Fruit fly (Drosophila melanogaster): ENCODE data around the gene CG34293.
A peak's percentile ranks its signal among the peaks of the same experiment; 100 is the strongest.

CG34293 gene

DNA sequence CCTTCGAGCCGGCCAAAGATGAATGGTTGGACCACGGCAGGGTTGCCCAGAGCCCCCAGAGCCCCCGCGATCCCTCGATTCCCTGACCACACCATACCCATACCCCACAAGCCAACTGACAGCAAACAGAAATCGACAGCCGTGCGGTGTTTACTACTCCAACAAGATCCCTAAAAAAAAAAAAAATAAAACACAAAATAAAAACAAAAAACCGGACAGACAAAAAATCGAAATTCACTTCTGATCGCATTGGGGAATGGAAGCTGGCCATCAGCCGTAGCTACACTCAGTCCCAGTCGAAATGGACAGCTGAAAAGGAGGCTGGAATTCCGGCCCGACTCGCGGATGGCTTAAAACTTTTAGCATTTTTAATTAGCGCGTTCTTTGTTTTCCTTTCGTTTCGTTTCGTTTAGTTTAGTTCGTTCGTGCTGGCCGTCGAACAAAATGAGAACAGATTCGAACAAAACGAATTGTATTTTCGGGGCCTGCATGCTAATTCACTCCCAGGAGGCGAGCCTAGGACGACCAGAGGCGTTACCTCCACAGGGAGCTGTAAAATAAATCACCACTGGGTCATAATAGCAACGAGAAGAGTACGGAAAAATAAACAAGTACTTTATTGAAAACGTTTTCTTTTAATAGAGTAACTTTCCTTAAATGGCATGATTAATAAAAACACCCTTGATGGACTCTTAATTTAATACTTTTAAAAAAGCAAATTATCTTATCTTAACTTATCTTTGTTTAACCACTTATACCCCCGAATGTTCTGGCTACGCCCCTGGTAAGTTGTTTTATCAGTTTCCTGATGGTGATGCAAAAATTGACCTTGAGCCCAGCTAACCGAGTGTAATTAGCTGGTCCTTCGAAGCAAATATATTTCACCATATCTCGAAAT, 33.8 kb upstream of the CG34293 start (continued):
- TF ChIP-seq Sox14 (GFP tag; optimal IDR thresholded peaks at IDR 0.05) (peak; percentile 6), Blimp-1 (GFP tag; optimal IDR thresholded peaks at IDR 0.05) (no peak), CG32006 (GFP tag; optimal IDR thresholded peaks at IDR 0.05) (no peak), CG9139 (GFP tag; optimal IDR thresholded peaks at IDR 0.05) (no peak), fd59A (GFP tag; optimal IDR thresholded peaks at IDR 0.05) (peak; percentile 47), fd85E (GFP tag; optimal IDR thresholded peaks at IDR 0.05) (no peak), net (GFP tag; optimal IDR thresholded peaks at IDR 0.05) (no peak), Met (GFP tag; optimal IDR thresholded peaks at IDR 0.05) (no peak), CG1621 (tag; optimal IDR thresholded peaks at IDR 0.05) (no peak), CG11902 (GFP tag; optimal IDR thresholded peaks at IDR 0.05) (peak; percentile 53), Eip78C (GFP tag) (peak; percentile 89), Hr4 (GFP tag; optimal IDR thresholded peaks at IDR 0.05) (no peak), CG31627 (GFP tag; optimal IDR thresholded peaks at IDR 0.05) (peak; percentile 33), salr (GFP tag; optimal IDR thresholded peaks at IDR 0.05) (peak in 1 of 2 experiments; percentile 12), CG6854 (GFP tag; optimal IDR thresholded peaks at IDR 0.05) (peak; percentile 46), CG11762 (GFP tag; optimal IDR thresholded peaks at IDR 0.05; ENCODE audit: insufficient read depth) (peak; percentile 48), CG7368 (GFP tag; optimal IDR thresholded peaks at IDR 0.05) (peak; percentile 24), Gug (GFP tag; IDR thresholded peaks at IDR 0.05) (no peak)

- TF ChIP-seq Sox15 (GFP tag; optimal IDR thresholded peaks at IDR 0.05): no peak
- no peak for TF ChIP-seq fd85E (GFP tag; optimal IDR thresholded peaks at IDR 0.05)
- no peak for TF ChIP-seq cyc (GFP tag; optimal IDR thresholded peaks at IDR 0.05)
- no peak for TF ChIP-seq net (GFP tag; optimal IDR thresholded peaks at IDR 0.05)
- no peak for TF ChIP-seq Sox102F (GFP tag; optimal IDR thresholded peaks at IDR 0.05)
- TF ChIP-seq CG6808 (GFP tag; optimal IDR thresholded peaks at IDR 0.05): peak; percentile 52
- TF ChIP-seq Ets21C (GFP tag; optimal IDR thresholded peaks at IDR 0.05): no peak
- TF ChIP-seq CG6276 (GFP tag; optimal IDR thresholded peaks at IDR 0.05): no peak
- TF ChIP-seq fkh (GFP tag; optimal IDR thresholded peaks at IDR 0.05): no peak
- TF ChIP-seq fd59A (GFP tag; optimal IDR thresholded peaks at IDR 0.05): peak; percentile 10
- no peak for TF ChIP-seq CG11762 (GFP tag; optimal IDR thresholded peaks at IDR 0.05; ENCODE audit: insufficient read depth)
- TF ChIP-seq spab (GFP tag; optimal IDR thresholded peaks at IDR 0.05): peak; percentile 40
- TF ChIP-seq CG34406 (GFP tag; optimal IDR thresholded peaks at IDR 0.05): peak; percentile 14
- peak; percentile 40 for TF ChIP-seq esn (GFP tag; optimal IDR thresholded peaks at IDR 0.05)
- no peak for TF ChIP-seq Gug (GFP tag; IDR thresholded peaks at IDR 0.05)
- TF ChIP-seq pdm3 (GFP tag; optimal IDR thresholded peaks at IDR 0.05): peak; percentile 24
- peak in 1 of 2 experiments; percentile 18 for TF ChIP-seq ss (GFP tag; optimal IDR thresholded peaks at IDR 0.05)
- TF ChIP-seq svp (GFP tag): peak; percentile 73
- TF ChIP-seq Met (GFP tag; optimal IDR thresholded peaks at IDR 0.05): no peak
- TF ChIP-seq Hr39 (GFP tag; optimal IDR thresholded peaks at IDR 0.05): peak; percentile 6
- peak; percentile 11 for TF ChIP-seq CG1621 (tag; optimal IDR thresholded peaks at IDR 0.05)
- TF ChIP-seq Ets96B (tag; optimal IDR thresholded peaks at IDR 0.05): peak; percentile 49
- TF ChIP-seq Sox14 (GFP tag; optimal IDR thresholded peaks at IDR 0.05): peak; percentile 4
- 0 out of 3 replicates have a peak, but pooled peaks have one; percentile 21 for TF ChIP-seq CG6163 (GFP tag; IDR thresholded peaks at IDR 0.05)
- TF ChIP-seq OdsH (GFP tag; optimal IDR thresholded peaks at IDR 0.05): peak; percentile 35
- TF ChIP-seq CG31627 (GFP tag; optimal IDR thresholded peaks at IDR 0.05): no peak
- TF ChIP-seq dsx (GFP tag; optimal IDR thresholded peaks at IDR 0.05; ENCODE audit: poor library complexity, severe bottlenecking): peak; percentile 38
- TF ChIP-seq Lpt (GFP tag; optimal IDR thresholded peaks at IDR 0.05): no peak
- TF ChIP-seq CG3032 (tag; optimal IDR thresholded peaks at IDR 0.05): peak; percentile 39
- TF ChIP-seq CG4318 (GFP tag; optimal IDR thresholded peaks at IDR 0.05): no peak
- no peak for TF ChIP-seq CG8319 (GFP tag; optimal IDR thresholded peaks at IDR 0.05)
- TF ChIP-seq eg (GFP tag; IDR thresholded peaks at IDR 0.05): no peak
- peak in 1 of 2 experiments; percentile 14 for TF ChIP-seq salr (GFP tag; optimal IDR thresholded peaks at IDR 0.05)
- TF ChIP-seq achi (GFP tag; optimal IDR thresholded peaks at IDR 0.05): peak; percentile 46
- peak; percentile 10 for TF ChIP-seq Smox (GFP tag; optimal IDR thresholded peaks at IDR 0.05)
- no peak for TF ChIP-seq Eip93F (GFP tag; optimal IDR thresholded peaks at IDR 0.05)
- peak; percentile 88 for TF ChIP-seq Eip78C (GFP tag)
- peak; percentile 15 for TF ChIP-seq lz (GFP tag; optimal IDR thresholded peaks at IDR 0.05)
- peak; percentile 26 for TF ChIP-seq topi (GFP tag; optimal IDR thresholded peaks at IDR 0.05)
Observed at dm6 chr3R:27197581-27197980, 32.2 kb upstream of the CG34293 start.

Data from whole organism, prepupa.